Fruit fly (Drosophila melanogaster) whole organism, prepupa: ENCODE results near the gene Datp.

Experiments used
- Blimp-1 ChIP-seq: fragments of 200-800 bp; sonication (Bioruptor generic); optimal IDR thresholded peaks from 3 replicates; lab custom pipeline; 2017; ENCODE audit warnings: missing biosample characterization, missing genetic modification characterization, mild to moderate bottlenecking, moderate library complexity, missing genetic modification reagents
- CG10669 ChIP-seq: fragments of 200-800 bp; sonication (Bioruptor generic); optimal IDR thresholded peaks from 3 replicates; lab custom pipeline; 2018; ENCODE audit warnings: missing biosample characterization, mild to moderate bottlenecking, missing genetic modification characterization, moderate library complexity
- CG11762 ChIP-seq: fragments of 200-800 bp; sonication (Bioruptor generic); optimal IDR thresholded peaks from 3 replicates; lab custom pipeline; 2016; ENCODE audit warnings: missing biosample characterization, missing genetic modification characterization; ENCODE audit not compliant: insufficient read depth
- CG16779 ChIP-seq: fragments of 200-800 bp; sonication (Bioruptor generic); optimal IDR thresholded peaks from 3 replicates; lab custom pipeline; 2017; ENCODE audit warnings: missing biosample characterization, mild to moderate bottlenecking, missing genetic modification characterization
- CG6163 ChIP-seq: fragments of 200-800 bp; sonication (Bioruptor generic); IDR thresholded peaks from 3 replicates; pipeline ENCODE4 v1.3.6; 2022; ENCODE audit warnings: missing biosample characterization, missing genetic modification characterization
- CG7368 ChIP-seq: fragments of 200-800 bp; sonication (Bioruptor generic); optimal IDR thresholded peaks from 3 replicates; lab custom pipeline; 2016; ENCODE audit warnings: missing biosample characterization, missing genetic modification characterization
- CG8319 ChIP-seq: fragments of 200-800 bp; sonication (Bioruptor generic); optimal IDR thresholded peaks from 3 replicates; lab custom pipeline; 2016; ENCODE audit warnings: missing biosample characterization, missing genetic modification characterization
- Eip75B ChIP-seq: fragments of 200-800 bp; sonication (Bioruptor generic); optimal IDR thresholded peaks from 3 replicates; lab custom pipeline; 2016; ENCODE audit warnings: missing biosample characterization, missing genetic modification characterization
- Ets96B ChIP-seq: fragments of 200-800 bp; optimal IDR thresholded peaks from 2 replicates; lab custom pipeline; 2019; ENCODE audit warnings: missing biosample characterization, mild to moderate bottlenecking, missing genetic modification characterization, moderate library complexity
- Lpt ChIP-seq: fragments of 200-800 bp; sonication (Bioruptor generic); optimal IDR thresholded peaks from 3 replicates; lab custom pipeline; 2016; ENCODE audit warnings: missing biosample characterization, missing genetic modification characterization
- Met ChIP-seq: fragments of 200-800 bp; sonication (Bioruptor generic); optimal IDR thresholded peaks from 3 replicates; lab custom pipeline; 2016; ENCODE audit warnings: missing biosample characterization, missing genetic modification characterization
- Sox14 ChIP-seq: fragments of 200-800 bp; sonication (Bioruptor generic); optimal IDR thresholded peaks from 3 replicates; lab custom pipeline; 2016; ENCODE audit warnings: missing biosample characterization, missing genetic modification characterization
- esn ChIP-seq: fragments of 200-800 bp; sonication (Bioruptor generic); optimal IDR thresholded peaks from 2 replicates; lab custom pipeline; 2016; ENCODE audit warnings: missing biosample characterization, mild to moderate bottlenecking, missing genetic modification characterization, moderate library complexity
- fkh ChIP-seq: fragments of 200-800 bp; sonication (Bioruptor generic); optimal IDR thresholded peaks from 3 replicates; lab custom pipeline; 2017; ENCODE audit warnings: missing biosample characterization, mild to moderate bottlenecking, missing genetic modification characterization, moderate library complexity

Datp gene

dm6 chr2L:9893183-9893582 is 45.4 kb downstream of the Datp start, which contains the start of gene mtDNA-helicase:
Gene mtDNA-helicase (minus strand): TSS chr2L:9893446.
- TF ChIP-seq fkh (GFP tag; lab: Kevin White, UChicago) = peak; percentile 49
- TF ChIP-seq CG8319 = no peak

- TF ChIP-seq CG7368 (GFP tag; lab: Kevin White, UChicago) (no peak), CG6163 (GFP tag; lab: Robert Waterston, UW) (no peak), Eip75B (GFP tag; lab: Kevin White, UChicago) (no peak), Ets96B (tag; lab: Kevin White, UChicago) (no peak), Sox14 (GFP tag; lab: Kevin White, UChicago) (no peak), Lpt (no peak), Blimp-1 (GFP tag; lab: Kevin White, UChicago) (no peak), CG16779 (no peak), CG10669 (GFP tag; lab: Kevin White, UChicago) (no peak), CG11762 (GFP tag; lab: Kevin White, UChicago) (no peak), esn (peak; percentile 27), Met (no peak), fkh (GFP tag; lab: Kevin White, UChicago) (peak; percentile 57)
Observed at dm6 chr2L:9890576-9890975, 48.0 kb downstream of the Datp start, which contains the start of the genes CG34183 and CG4537. Gene CG34183 (minus strand): TSS chr2L:9890772. Gene CG4537 (plus strand): TSS chr2L:9890885.
